Fruit fly (Drosophila melanogaster): Measurements from ENCODE around the gene CG13282.

DNA sequence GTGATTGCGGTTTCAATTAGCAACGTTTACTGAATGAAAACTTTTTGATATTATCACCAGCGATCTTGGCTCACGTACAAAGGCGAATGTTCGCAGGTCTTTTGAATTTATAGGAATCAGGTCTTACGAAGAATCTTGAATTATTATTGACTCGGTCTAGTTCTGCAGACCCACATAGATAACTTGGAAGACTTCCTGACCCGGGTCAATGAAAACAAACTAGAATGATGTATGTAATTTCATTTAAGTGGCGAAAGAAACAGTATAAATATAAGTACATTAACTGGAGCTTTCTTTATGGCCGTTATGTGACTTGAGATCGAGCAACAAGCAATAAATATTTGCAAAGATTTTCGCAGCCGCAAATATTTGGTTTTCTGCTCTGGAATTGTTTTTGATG is at the start of gene CG13282:
- TF ChIP-seq CTCF (optimal IDR thresholded peaks at IDR 0.05) (no peak), CG8478 (optimal IDR thresholded peaks at IDR 0.05) (no peak)

Measured in S2 (cell line).